Fruit fly (Drosophila melanogaster) whole organism, adult: ENCODE data around the gene Tbc1d15-17.

ENCODE experiments used
- CG14711 ChIP-seq: fragments of 200-800 bp; sonication (Bioruptor generic); optimal IDR thresholded peaks from 2 replicates; lab custom pipeline; 2018; ENCODE audit warnings: missing biosample characterization, mild to moderate bottlenecking, missing genetic modification characterization, moderate library complexity
- CG7045 ChIP-seq: fragments of 200-800 bp; sonication (Bioruptor generic); optimal IDR thresholded peaks from 2 replicates; lab custom pipeline; 2017; ENCODE audit warnings: missing biosample characterization, mild to moderate bottlenecking, missing genetic modification characterization
- Mnt ChIP-seq: fragments of 200-800 bp; sonication (Bioruptor generic); optimal IDR thresholded peaks from 2 replicates; lab custom pipeline; 2016; ENCODE audit warnings: missing biosample characterization, mild to moderate bottlenecking, missing genetic modification characterization
- bab1 ChIP-seq: fragments of 200-800 bp; sonication (Bioruptor generic); optimal IDR thresholded peaks from 3 replicates; lab custom pipeline; 2019; ENCODE audit warnings: missing biosample characterization, mild to moderate bottlenecking, missing genetic modification characterization, moderate library complexity
- pad ChIP-seq: fragments of 200-800 bp; sonication (Bioruptor generic); optimal IDR thresholded peaks from 3 replicates; lab custom pipeline; 2017; ENCODE audit warnings: missing biosample characterization, missing genetic modification characterization, mild to moderate bottlenecking, moderate library complexity, missing genetic modification reagents
- tj ChIP-seq: fragments of 200-800 bp; sonication (Bioruptor generic); optimal IDR thresholded peaks from 3 replicates; lab custom pipeline; 2017; ENCODE audit warnings: missing biosample characterization, mild to moderate bottlenecking, missing genetic modification characterization, moderate library complexity

DNA sequence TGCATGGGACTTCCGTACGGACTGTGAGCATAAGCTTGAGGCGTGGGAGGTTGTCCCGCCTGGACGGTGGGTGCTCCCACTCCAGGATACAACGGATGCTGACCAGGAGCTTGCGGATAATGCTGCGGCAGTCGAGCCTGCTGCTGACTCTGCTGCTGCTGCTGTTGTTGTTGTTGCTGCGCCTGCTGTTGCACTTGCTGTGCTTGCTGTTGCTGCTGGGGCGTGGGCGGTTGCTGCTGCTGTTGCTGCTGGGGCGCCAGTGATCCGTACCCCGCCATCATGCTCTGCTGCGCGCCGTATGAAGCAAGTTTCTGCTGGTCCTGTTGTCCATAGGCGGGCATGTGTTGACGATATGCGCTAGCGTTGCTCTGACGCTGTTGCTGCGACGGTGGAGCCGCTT is 34.4 kb downstream of the Tbc1d15-17 start:
- TF ChIP-seq pad (GFP tag; lab: Kevin White, UChicago) (no peak), Mnt (no peak), CG14711 (tag; lab: Kevin White, UChicago) (no peak), CG7045 (GFP tag; lab: Kevin White, UChicago) (no peak), bab1 (no peak), tj (GFP tag; lab: Kevin White, UChicago) (no peak)
